Worm (Caenorhabditis elegans): Measurements from ENCODE around the gene mesp-1.

ce11 chrIV:8528345-8528744 lies 29.2 kb downstream of the mesp-1 start:
- TF ChIP-seq T22C8.4 (GFP tag; IDR thresholded peaks at IDR 0.05): no peak
- no peak for TF ChIP-seq ztf-23 (GFP tag; IDR thresholded peaks at IDR 0.05)
